Worm (Caenorhabditis elegans): ENCODE results near the gene daf-15.

ce11 chrIV:9438753-9439152 lies 52.7 kb downstream of the daf-15 start:
- TF ChIP-seq ceh-9 (tag; optimal IDR thresholded peaks at IDR 0.05), result no peak
- TF ChIP-seq ceh-34 (tag; optimal IDR thresholded peaks at IDR 0.05), result no peak
- no peak for TF ChIP-seq sdc-2 (tag; optimal IDR thresholded peaks at IDR 0.05)
- no peak for TF ChIP-seq rnt-1 (tag; optimal IDR thresholded peaks at IDR 0.05)
- no peak for TF ChIP-seq nhr-11 (tag; optimal IDR thresholded peaks at IDR 0.05)
- TF ChIP-seq ceh-18 (tag; optimal IDR thresholded peaks at IDR 0.05), result no peak
